Worm (Caenorhabditis elegans) whole organism, L1 larva: ENCODE results near the gene abts-2.

Source experiments
- ama-1 ChIP-seq: fragments of 150-350 bp; optimal IDR thresholded peaks from 2 replicates; lab custom pipeline; 2014
- elt-3 ChIP-seq, 6 experiments: fragments of 150-350 bp in 1 of 6; sonication (generic microtip); optimal IDR thresholded peaks; 2 replicates each; lab custom pipeline; 2017 to 2018; ENCODE audit warnings: missing biosample characterization in 6 of 6, missing genetic modification characterization in 6 of 6, inconsistent platforms in 1 of 6
- nhr-28 ChIP-seq: fragments of 150-350 bp; optimal IDR thresholded peaks from 2 replicates; lab custom pipeline; 2014; ENCODE audit warnings: missing biosample characterization, missing genetic modification characterization
- sptf-1 ChIP-seq: fragments of 150-350 bp; optimal IDR thresholded peaks from 2 replicates; lab custom pipeline; 2014; ENCODE audit warnings: missing biosample characterization, missing genetic modification characterization

ce11 chrX:11632107-11632506, 46.6 kb downstream of the abts-2 start, which contains the start of gene sto-6:
- TF ChIP-seq nhr-28 (tag; lab: Kevin White, UChicago) (no peak), elt-3 (tag; optimal IDR thresholded peaks at IDR 0.05; lab: Kevin White, UChicago) (no peak), ama-1 (lab: Kevin White, UChicago) (no peak), sptf-1 (tag; lab: Kevin White, UChicago) (no peak)
